Fruit fly (Drosophila melanogaster): ENCODE results near the gene nullo.

The nullo gene

DNA sequence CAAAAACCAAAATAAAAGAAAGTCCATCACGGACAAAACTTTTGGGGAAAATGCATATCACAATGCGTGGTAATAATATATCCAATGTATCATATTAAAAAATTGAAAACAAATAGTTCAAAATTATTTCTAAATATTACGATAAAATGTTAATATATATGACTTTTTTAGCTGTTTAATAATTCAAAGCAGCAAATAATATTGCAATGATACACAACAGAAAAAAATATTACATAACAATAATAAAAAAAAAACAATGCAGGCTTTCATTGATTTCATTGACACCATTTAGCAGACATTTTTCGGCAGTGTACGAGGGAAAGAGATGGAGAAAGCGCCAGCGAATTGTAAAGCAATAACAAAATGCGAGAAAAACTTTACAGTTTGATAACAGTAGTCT, 45.6 kb downstream of the nullo start (continued):
- TF ChIP-seq Lhr (GFP tag; optimal IDR thresholded peaks at IDR 0.05) = no peak
- no peak for TF ChIP-seq chn (GFP tag; optimal IDR thresholded peaks at IDR 0.05)
- no peak for TF ChIP-seq ap (GFP tag; IDR thresholded peaks at IDR 0.05)
- TF ChIP-seq CG10209 (GFP tag; optimal IDR thresholded peaks at IDR 0.05) = no peak
- TF ChIP-seq CG13624 (GFP tag; optimal IDR thresholded peaks at IDR 0.05) = no peak
- TF ChIP-seq Gug (GFP tag; IDR thresholded peaks at IDR 0.05) = no peak
- no peak for TF ChIP-seq CG42726 (GFP tag; IDR thresholded peaks at IDR 0.05; ENCODE audit: partially characterized antibody)
- peak; percentile 66 for TF ChIP-seq nmo (GFP tag; optimal IDR thresholded peaks at IDR 0.05)
- TF ChIP-seq az2 (GFP tag; optimal IDR thresholded peaks at IDR 0.05) = peak; percentile 32
- TF ChIP-seq Dbx (GFP tag; IDR thresholded peaks at IDR 0.05) = no peak
- peak; percentile 36 for TF ChIP-seq CG4424 (GFP tag; optimal IDR thresholded peaks at IDR 0.05)
- no peak for TF ChIP-seq Max (GFP tag; optimal IDR thresholded peaks at IDR 0.05)
- TF ChIP-seq B-H1 (GFP tag; IDR thresholded peaks at IDR 0.05) = no peak
- peak; percentile 21; the same call in 1 of the 3 replicates for TF ChIP-seq CG17361 (GFP tag; IDR thresholded peaks at IDR 0.05)
- no peak for TF ChIP-seq CG30020 (tag; optimal IDR thresholded peaks at IDR 0.05)
- no peak for TF ChIP-seq CG7786 (GFP tag; optimal IDR thresholded peaks at IDR 0.05)
- TF ChIP-seq Nf-YC (tag; optimal IDR thresholded peaks at IDR 0.05) = no peak
- no peak for TF ChIP-seq CG3281 (GFP tag; optimal IDR thresholded peaks at IDR 0.05)
- TF ChIP-seq CG13424 (tag; optimal IDR thresholded peaks at IDR 0.05) = peak; percentile 36
- TF ChIP-seq CG2889 (GFP tag; IDR thresholded peaks at IDR 0.05) = no peak
- TF ChIP-seq CG31388 (GFP tag; optimal IDR thresholded peaks at IDR 0.05) = no peak
- TF ChIP-seq CG17829 (tag; optimal IDR thresholded peaks at IDR 0.05) = no peak
- TF ChIP-seq Ada2b (GFP tag; IDR thresholded peaks at IDR 0.05) = no peak
- no peak for TF ChIP-seq CG17568 (GFP tag; optimal IDR thresholded peaks at IDR 0.05)
- TF ChIP-seq CG3995 (GFP tag; optimal IDR thresholded peaks at IDR 0.05) = no peak
- TF ChIP-seq Doc3 (GFP tag; IDR thresholded peaks at IDR 0.05; ENCODE audit: partially characterized antibody) = no peak
- peak; percentile 26 for TF ChIP-seq CG30403 (GFP tag; optimal IDR thresholded peaks at IDR 0.05)
- TF ChIP-seq Ssrp (tag; optimal IDR thresholded peaks at IDR 0.05) = peak; percentile 73
- TF ChIP-seq ems (GFP tag; optimal IDR thresholded peaks at IDR 0.05) = no peak
- TF ChIP-seq CG16863 (GFP tag; optimal IDR thresholded peaks at IDR 0.05) = no peak
- no peak for TF ChIP-seq CG12155 (GFP tag; optimal IDR thresholded peaks at IDR 0.05)
- TF ChIP-seq CG6765 (GFP tag; optimal IDR thresholded peaks at IDR 0.05) = no peak
- TF ChIP-seq unc-4 (GFP tag; IDR thresholded peaks at IDR 0.05; ENCODE audit: partially characterized antibody) = no peak
- TF ChIP-seq hkb (optimal IDR thresholded peaks at IDR 0.05) = no peak
- no peak for TF ChIP-seq hkb (GFP tag; IDR thresholded peaks at IDR 0.05)
- TF ChIP-seq Fer1 (GFP tag; optimal IDR thresholded peaks at IDR 0.05) = no peak
- TF ChIP-seq aop (GFP tag; IDR thresholded peaks at IDR 0.05) = no peak
- TF ChIP-seq Doc2 (GFP tag; IDR thresholded peaks at IDR 0.05) = no peak
- TF ChIP-seq hbn (GFP tag; IDR thresholded peaks at IDR 0.05; ENCODE audit: partially characterized antibody) = no peak
- TF ChIP-seq jing (GFP tag; optimal IDR thresholded peaks at IDR 0.05) = no peak
- no peak for TF ChIP-seq CG15479 (GFP tag; optimal IDR thresholded peaks at IDR 0.05)
- TF ChIP-seq amos (GFP tag; IDR thresholded peaks at IDR 0.05; ENCODE audit: partially characterized antibody) = no peak
- peak; percentile 57 for TF ChIP-seq CG17359 (tag; optimal IDR thresholded peaks at IDR 0.05)
- peak in 1 of 3 experiments; percentile 8 for TF ChIP-seq lola (GFP tag; optimal IDR thresholded peaks at IDR 0.05)
- 0 out of 3 replicates have a peak, but pooled peaks have one; percentile 34 for TF ChIP-seq CG2199 (GFP tag; IDR thresholded peaks at IDR 0.05)
- TF ChIP-seq CG11247 (GFP tag; IDR thresholded peaks at IDR 0.05) = no peak
- peak; percentile 81 for TF ChIP-seq sens (GFP tag)
- TF ChIP-seq CG2712 (tag; optimal IDR thresholded peaks at IDR 0.05) = peak; percentile 31
- peak; percentile 36; the same call in 1 of the 2 replicates for TF ChIP-seq wor (GFP tag; IDR thresholded peaks at IDR 0.05)
- TF ChIP-seq Jarid2 (GFP tag; optimal IDR thresholded peaks at IDR 0.05) = no peak
- TF ChIP-seq CG11695 (GFP tag; IDR thresholded peaks at IDR 0.05) = no peak
- no peak for TF ChIP-seq Hand (GFP tag; optimal IDR thresholded peaks at IDR 0.05)
